Fruit fly (Drosophila melanogaster) whole organism, wandering third instar larva: ENCODE measurements around the gene CG44836.
A peak's percentile ranks its signal among the peaks of the same experiment; 100 is the strongest.

Experiments used
- CrebA ChIP-seq: fragments of 200-800 bp; sonication (Bioruptor generic); optimal IDR thresholded peaks from 2 replicates; lab custom pipeline; 2016; ENCODE audit warnings: missing biosample characterization, mild to moderate bottlenecking, missing genetic modification characterization, borderline replicate concordance
- Dif ChIP-seq: fragments of 200-275, 200-300 bp; sonication (Bioruptor generic); optimal IDR thresholded peaks from 2 replicates; lab custom pipeline; 2018; ENCODE audit warnings: missing biosample characterization, missing genetic modification characterization; ENCODE audit not compliant: partially characterized antibody
- Mio ChIP-seq: sonication (Bioruptor generic); optimal IDR thresholded peaks from 2 replicates; lab custom pipeline; 2016; ENCODE audit warnings: missing biosample characterization, missing genetic modification characterization
- dsf ChIP-seq: sonication (Bioruptor generic); optimal IDR thresholded peaks from 2 replicates; lab custom pipeline; 2016; ENCODE audit warnings: missing biosample characterization, missing genetic modification characterization, borderline replicate concordance
- ey ChIP-seq: fragments of 200-800 bp; sonication (Bioruptor generic); optimal IDR thresholded peaks from 2 replicates; lab custom pipeline; 2016; ENCODE audit warnings: missing biosample characterization, missing genetic modification characterization
- h ChIP-seq: fragments of 200-800 bp; sonication (Bioruptor generic); optimal IDR thresholded peaks from 3 replicates; lab custom pipeline; 2016; ENCODE audit warnings: missing biosample characterization, mild to moderate bottlenecking, missing genetic modification characterization
- pan ChIP-seq: fragments of >200 bp; optimal IDR thresholded peaks from 2 replicates; lab custom pipeline; 2017
- tai ChIP-seq: sonication (Bioruptor generic); optimal IDR thresholded peaks from 2 replicates; lab custom pipeline; 2016; ENCODE audit warnings: missing biosample characterization, missing genetic modification characterization

DNA sequence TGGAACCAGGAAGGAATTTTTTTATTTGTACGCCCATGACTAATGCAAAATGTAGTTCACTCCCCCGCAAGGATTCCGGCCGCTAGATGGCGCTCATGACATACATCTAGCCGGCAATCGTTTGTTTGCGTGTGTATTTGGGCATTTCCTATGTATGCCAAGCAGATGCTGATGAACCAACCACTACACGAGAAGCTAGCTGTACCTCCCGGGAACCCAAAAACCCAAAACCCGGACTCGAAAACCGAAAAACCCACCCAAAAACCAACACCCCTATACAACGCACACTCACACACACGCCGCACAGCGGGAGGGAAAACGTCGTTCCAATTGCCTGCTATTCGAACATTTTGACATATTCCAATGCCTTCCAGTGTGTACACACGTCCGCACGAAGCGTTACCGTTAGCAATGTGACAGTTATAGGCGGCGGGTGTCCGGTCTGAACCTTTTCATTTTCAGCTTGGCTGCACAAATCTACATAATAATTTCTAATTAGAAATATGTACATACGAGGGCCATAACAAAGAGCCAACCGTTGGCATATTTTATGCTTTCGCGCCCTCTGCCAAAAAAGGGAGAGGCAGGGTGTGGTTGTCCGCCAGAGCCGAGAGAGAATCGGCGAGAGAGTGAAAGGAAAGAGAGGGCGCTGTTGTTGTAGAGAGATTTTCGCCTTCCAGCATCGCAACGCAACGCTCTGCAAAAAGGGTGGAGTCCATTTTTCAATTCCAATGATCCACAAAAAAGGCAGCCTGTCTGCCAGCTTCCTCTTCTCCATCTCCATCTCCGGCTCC is 7.9 kb upstream of the CG44836 start:
- peak; percentile 71 for TF ChIP-seq Dif (GFP tag; lab: Kevin White, UChicago)
- no peak for TF ChIP-seq Mio (GFP tag; lab: Kevin White, UChicago)
- no peak for TF ChIP-seq pan (lab: Kevin White, UChicago)
- TF ChIP-seq h (GFP tag; lab: Kevin White, UChicago), result no peak
- no peak for TF ChIP-seq tai (GFP tag; lab: Kevin White, UChicago)
- no peak for TF ChIP-seq ey (GFP tag; lab: Kevin White, UChicago)
- no peak for TF ChIP-seq CrebA
- TF ChIP-seq dsf (GFP tag; lab: Kevin White, UChicago), result no peak
